Worm (Caenorhabditis elegans) whole organism, young adult: ENCODE results near the gene T21D12.7.

Source experiments
- madf-6 ChIP-seq: fragments of 200-800 bp; sonication (Bioruptor generic); IDR thresholded peaks from 2 replicates; pipeline ENCODE4 v1.3.6; 2022; ENCODE audit warnings: missing genetic modification reagents, missing genetic modification characterization, missing compliant biosample characterization
- nfya-1 ChIP-seq: sonication (generic microtip); optimal IDR thresholded peaks from 2 replicates; lab custom pipeline; 2017; ENCODE audit warnings: antibody characterized with exemption, missing compliant biosample characterization, missing genetic modification characterization, borderline replicate concordance; ENCODE audit not compliant: insufficient read depth
- pha-4 ChIP-seq: fragments of 150-350 bp; sonication (generic microtip); optimal IDR thresholded peaks from 2 replicates; lab custom pipeline; 2014; ENCODE audit warnings: missing biosample characterization, missing genetic modification reagents, missing genetic modification characterization
- snpc-4 ChIP-seq, 5 experiments: fragments of 150-350 bp in 1 of 5; sonication (generic microtip) in 4 of 5; optimal IDR thresholded peaks; 2 replicates each; lab custom pipeline; 2014 to 2018; ENCODE audit warnings: missing genetic modification characterization in 5 of 5, missing biosample characterization in 3 of 5, antibody characterized with exemption in 2 of 5, mild to moderate bottlenecking in 2 of 5, missing compliant biosample characterization in 2 of 5, missing genotype in 2 of 5, moderate library complexity in 2 of 5, missing genetic modification reagents in 1 of 5
- ztf-3 ChIP-seq: fragments of 200-800 bp; sonication (Bioruptor generic); optimal IDR thresholded peaks from 2 replicates; lab custom pipeline; 2018; ENCODE audit warnings: mild to moderate bottlenecking, missing genetic modification characterization, missing compliant biosample characterization

- TF ChIP-seq pha-4 = no peak
- TF ChIP-seq madf-6 = no peak
- no peak for TF ChIP-seq ztf-3 (GFP tag; lab: Kevin White, UChicago)
- TF ChIP-seq snpc-4 (GFP tag; optimal IDR thresholded peaks at IDR 0.05; lab: Kevin White, UChicago) = no peak
- TF ChIP-seq snpc-4 (tag; optimal IDR thresholded peaks at IDR 0.05; lab: Kevin White, UChicago) = no peak
- TF ChIP-seq nfya-1 (tag; lab: Kevin White, UChicago) = no peak
Observed at ce11 chrIV:269107-269506, 22.1 kb downstream of the T21D12.7 start, which contains the start of gene T21D12.11.
